Fruit fly (Drosophila melanogaster): ENCODE measurements around the gene Muc68Ca.

Muc68Ca gene

DNA sequence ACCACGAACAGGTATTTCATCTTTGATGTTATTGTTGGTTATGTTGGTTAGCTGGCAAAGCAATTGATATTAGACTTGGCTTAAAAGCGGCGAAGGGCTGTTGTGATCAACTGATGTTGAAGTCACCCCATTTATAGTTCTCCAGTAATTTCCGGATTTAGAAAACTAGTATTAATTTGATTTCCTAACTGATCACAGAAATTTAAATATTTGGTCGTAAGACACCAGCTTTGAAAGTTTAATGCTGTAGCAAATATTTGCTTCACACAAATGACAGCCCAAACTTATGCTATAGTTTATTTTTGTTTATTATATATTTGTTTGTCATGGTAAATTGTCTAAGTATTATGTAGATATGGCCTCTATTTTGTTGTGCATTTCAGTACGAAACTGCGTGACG is 37.8 kb downstream of the Muc68Ca start, which contains the start of gene CG33269:
Gene CG33269 (minus strand): TSS at position 101 of the 400 bp plus-strand sequence.
- TF ChIP-seq CG32006 (GFP tag; optimal IDR thresholded peaks at IDR 0.05) (no peak), CG10669 (GFP tag; optimal IDR thresholded peaks at IDR 0.05) (no peak), Eip93F (GFP tag; optimal IDR thresholded peaks at IDR 0.05) (no peak), fd85E (GFP tag; optimal IDR thresholded peaks at IDR 0.05) (no peak), CG11762 (GFP tag; optimal IDR thresholded peaks at IDR 0.05; ENCODE audit: insufficient read depth) (no peak), OdsH (GFP tag; optimal IDR thresholded peaks at IDR 0.05) (no peak), CG11902 (GFP tag; optimal IDR thresholded peaks at IDR 0.05) (no peak), CG6792 (GFP tag; optimal IDR thresholded peaks at IDR 0.05) (no peak), fkh (GFP tag; optimal IDR thresholded peaks at IDR 0.05) (no peak), CG9139 (GFP tag; optimal IDR thresholded peaks at IDR 0.05) (no peak), CG6276 (GFP tag; optimal IDR thresholded peaks at IDR 0.05) (no peak), net (GFP tag; optimal IDR thresholded peaks at IDR 0.05) (no peak), CG3032 (tag; optimal IDR thresholded peaks at IDR 0.05) (no peak)

DNA sequence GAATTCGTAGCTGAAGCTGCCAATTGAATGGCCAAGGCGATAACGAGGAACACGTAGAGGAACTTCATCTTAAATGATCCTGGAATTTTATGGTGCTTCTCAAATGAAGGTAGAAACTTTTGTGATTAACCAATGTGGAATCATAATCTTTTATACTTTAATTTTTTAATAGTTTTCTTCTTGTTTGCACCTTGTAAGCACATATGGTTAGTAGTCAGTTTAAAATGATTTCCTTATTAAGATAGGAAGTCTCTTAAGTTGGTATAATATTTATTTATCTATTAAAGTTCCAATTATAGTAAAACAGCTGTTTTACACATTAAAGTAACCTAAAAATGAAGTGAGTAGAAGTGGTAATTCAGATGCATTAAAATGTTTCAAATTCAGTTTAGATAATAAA is 39.0 kb downstream of the Muc68Ca start, which contains the start of gene CG43391:
Gene CG43391 (minus strand): TSS at position 101 of the 400 bp plus-strand sequence.
- TF ChIP-seq Gug (GFP tag; IDR thresholded peaks at IDR 0.05) (no peak), Sox15 (GFP tag; optimal IDR thresholded peaks at IDR 0.05) (no peak), CG11762 (GFP tag; optimal IDR thresholded peaks at IDR 0.05; ENCODE audit: insufficient read depth) (no peak), Ets96B (tag; optimal IDR thresholded peaks at IDR 0.05) (no peak), fd85E (GFP tag; optimal IDR thresholded peaks at IDR 0.05) (no peak), CG31627 (GFP tag; optimal IDR thresholded peaks at IDR 0.05) (no peak), CG8119 (GFP tag; IDR thresholded peaks at IDR 0.05) (no peak), CG8632 (GFP tag; optimal IDR thresholded peaks at IDR 0.05) (no peak), topi (GFP tag; optimal IDR thresholded peaks at IDR 0.05) (no peak)

DNA sequence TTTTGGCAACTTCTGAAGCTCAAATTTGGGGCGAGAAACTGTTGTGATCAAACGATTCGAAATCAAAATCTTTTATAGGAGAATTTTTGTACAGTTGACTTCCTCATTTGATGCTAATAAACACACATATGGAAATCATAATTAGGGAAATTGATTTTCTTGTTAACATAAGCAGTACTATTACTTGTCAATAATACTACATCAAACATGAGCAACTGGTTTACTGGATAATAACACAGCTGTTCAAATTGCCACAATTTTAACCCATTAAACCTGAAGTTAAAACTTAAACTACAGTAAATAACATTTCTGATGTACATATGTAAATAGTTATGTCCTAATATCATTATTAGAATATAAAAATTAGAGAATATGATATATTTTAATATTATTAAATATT is 40.0 kb downstream of the Muc68Ca start, which contains the start of gene CG43390:
Gene CG43390 (minus strand): TSS at position 32 of the 400 bp plus-strand sequence.
- TF ChIP-seq Hr4 (GFP tag; optimal IDR thresholded peaks at IDR 0.05) (no peak), fkh (GFP tag; optimal IDR thresholded peaks at IDR 0.05) (peak; percentile 46)

DNA sequence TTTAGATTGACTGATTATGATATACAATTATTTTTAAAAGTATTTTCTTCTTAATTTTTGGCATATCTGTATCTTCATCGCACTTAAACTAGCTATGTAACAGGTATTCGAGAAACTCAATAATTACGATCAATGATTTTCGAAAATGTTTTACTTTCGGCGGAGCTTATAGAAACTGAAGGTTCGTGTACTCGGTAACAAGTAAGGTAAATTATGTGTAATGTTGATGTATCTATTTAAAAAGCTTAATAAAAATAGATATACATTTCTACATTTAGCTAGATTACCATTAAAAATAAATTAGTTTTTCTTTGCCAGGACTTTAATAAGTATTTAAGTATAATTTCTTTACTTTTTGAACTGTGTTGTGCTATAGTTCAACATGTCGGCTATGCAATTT is 41.1 kb downstream of the Muc68Ca start:
- no peak for TF ChIP-seq CG31627 (GFP tag; optimal IDR thresholded peaks at IDR 0.05)
- no peak for TF ChIP-seq CG16779 (tag; optimal IDR thresholded peaks at IDR 0.05)
- TF ChIP-seq Ets21C (GFP tag; optimal IDR thresholded peaks at IDR 0.05) = no peak
- TF ChIP-seq CG6276 (GFP tag; optimal IDR thresholded peaks at IDR 0.05) = no peak
- no peak for TF ChIP-seq Hr4 (GFP tag; optimal IDR thresholded peaks at IDR 0.05)
- no peak for TF ChIP-seq CG6808 (GFP tag; optimal IDR thresholded peaks at IDR 0.05)
- TF ChIP-seq vri (GFP tag; optimal IDR thresholded peaks at IDR 0.05) = no peak
- no peak for TF ChIP-seq ss (GFP tag; optimal IDR thresholded peaks at IDR 0.05)
- no peak for TF ChIP-seq acj6 (GFP tag; optimal IDR thresholded peaks at IDR 0.05)
- TF ChIP-seq Sox102F (GFP tag; optimal IDR thresholded peaks at IDR 0.05) = no peak
- no peak for TF ChIP-seq Sox15 (GFP tag; optimal IDR thresholded peaks at IDR 0.05)
- no peak for TF ChIP-seq CG15336 (GFP tag; IDR thresholded peaks at IDR 0.05)
- TF ChIP-seq CG8632 (GFP tag; optimal IDR thresholded peaks at IDR 0.05) = no peak

DNA sequence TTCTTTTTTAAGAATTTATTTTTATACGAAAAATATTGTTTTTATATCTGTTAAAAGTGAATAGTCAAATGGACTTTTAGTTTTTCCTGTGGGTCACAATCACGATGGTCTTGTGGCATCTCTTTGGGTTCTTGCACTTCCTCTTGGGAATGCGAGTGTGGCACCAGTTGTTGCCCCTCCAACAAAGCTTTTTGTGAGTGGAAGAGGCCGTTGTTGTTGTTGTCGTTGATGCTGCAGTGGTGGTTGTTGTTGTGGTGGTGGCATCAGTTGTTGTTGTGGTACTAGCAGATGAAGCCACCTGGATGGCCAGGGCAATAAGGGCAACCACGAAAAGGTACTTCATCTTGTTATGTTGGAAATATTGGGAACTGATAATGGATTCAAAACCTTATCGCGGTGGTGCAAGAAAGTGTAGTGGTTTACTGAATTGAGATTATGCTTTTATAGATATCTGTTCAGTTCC is 41.7 kb downstream of the Muc68Ca start, which contains the start of gene CG33270:
Gene CG33270 (minus strand): TSS at position 413 of the 463 bp plus-strand sequence.
- TF ChIP-seq Met (GFP tag; optimal IDR thresholded peaks at IDR 0.05) = no peak
- TF ChIP-seq CG6792 (GFP tag; optimal IDR thresholded peaks at IDR 0.05) = no peak
- no peak for TF ChIP-seq Ets21C (GFP tag; optimal IDR thresholded peaks at IDR 0.05)
- TF ChIP-seq CG10669 (GFP tag; optimal IDR thresholded peaks at IDR 0.05) = no peak
- no peak for TF ChIP-seq Eip78C (GFP tag)
- TF ChIP-seq Sox14 (GFP tag; optimal IDR thresholded peaks at IDR 0.05) = no peak
- TF ChIP-seq Hr4 (GFP tag; optimal IDR thresholded peaks at IDR 0.05) = no peak
- no peak for TF ChIP-seq CG3032 (tag; optimal IDR thresholded peaks at IDR 0.05)
- no peak for TF ChIP-seq Sox15 (GFP tag; optimal IDR thresholded peaks at IDR 0.05)
- TF ChIP-seq CG32006 (GFP tag; optimal IDR thresholded peaks at IDR 0.05) = no peak
- no peak for TF ChIP-seq CG6808 (GFP tag; optimal IDR thresholded peaks at IDR 0.05)
- no peak for TF ChIP-seq CG8632 (GFP tag; optimal IDR thresholded peaks at IDR 0.05)
- TF ChIP-seq Ets96B (tag; optimal IDR thresholded peaks at IDR 0.05) = no peak
- no peak for TF ChIP-seq CG8119 (GFP tag; IDR thresholded peaks at IDR 0.05)
- no peak for TF ChIP-seq Gug (GFP tag; IDR thresholded peaks at IDR 0.05)
- no peak for TF ChIP-seq CG31627 (GFP tag; optimal IDR thresholded peaks at IDR 0.05)
- TF ChIP-seq Eip75B (GFP tag; optimal IDR thresholded peaks at IDR 0.05) = no peak
- TF ChIP-seq OdsH (GFP tag; optimal IDR thresholded peaks at IDR 0.05) = no peak

Measured in whole organism, prepupa.